Worm (Caenorhabditis elegans): ENCODE data around the gene xbx-4.
A peak's percentile ranks its signal among the peaks of the same experiment; 100 is the strongest.

Gene xbx-4

DNA sequence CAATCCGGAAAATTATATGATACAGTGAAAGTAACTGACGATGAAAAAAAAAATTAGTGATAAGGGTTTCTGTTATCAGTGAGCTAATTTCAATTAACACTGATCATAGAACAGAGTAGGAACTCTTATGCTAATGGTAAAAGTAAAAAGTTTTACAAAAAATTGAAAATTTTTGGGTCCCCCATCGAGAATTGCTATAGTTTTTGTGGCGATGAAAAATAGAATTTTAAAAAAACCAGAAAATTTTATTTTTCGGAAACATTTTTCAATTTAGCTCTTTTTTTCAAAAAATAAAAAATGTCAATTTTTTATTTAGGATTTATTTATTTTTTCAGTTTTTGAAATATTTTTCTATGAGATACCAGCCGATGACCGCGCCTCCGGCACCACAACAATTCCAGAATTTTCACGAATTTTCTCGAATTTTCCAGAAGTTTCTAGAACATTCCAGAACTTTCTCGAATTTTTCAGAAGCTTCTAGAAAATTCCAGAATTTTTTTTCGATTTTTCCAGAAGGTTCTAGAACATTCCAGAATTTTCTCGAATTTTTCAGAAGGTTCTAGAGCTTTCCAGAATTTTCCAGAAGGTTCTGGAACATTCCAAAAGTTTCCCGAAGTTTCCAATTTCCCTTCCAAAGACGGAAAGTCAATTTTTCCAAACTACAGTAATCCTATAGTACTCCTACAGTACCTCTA, 928 bp upstream of the xbx-4 start, which contains the start of gene C23H5.8:
C23H5.8 (minus strand) TSS at position 51 of the 695 bp plus-strand sequence.
- peak; percentile 50 for TF ChIP-seq elt-2 (tag; optimal IDR thresholded peaks at IDR 0.05)
- TF ChIP-seq unc-55 (GFP tag; optimal IDR thresholded peaks at IDR 0.05) = no peak

DNA sequence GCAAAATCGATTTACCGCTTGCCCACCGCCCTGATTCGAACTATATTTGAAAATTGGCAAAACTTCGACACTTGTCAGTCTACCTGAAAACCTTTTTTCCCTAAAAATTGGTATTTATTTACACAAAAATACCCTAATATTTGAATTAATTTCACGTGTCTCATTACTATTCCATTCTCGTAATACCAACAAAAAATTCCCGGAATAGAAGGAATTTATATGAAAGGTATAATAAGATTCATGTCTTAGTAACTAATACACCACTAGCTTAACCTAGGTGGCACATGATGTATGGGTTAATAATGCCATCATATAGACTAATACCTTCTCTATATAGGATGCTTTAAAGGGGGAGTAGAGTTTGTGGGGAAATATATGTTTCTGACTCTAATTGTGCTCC, 2.8 kb downstream of the xbx-4 start:
- no peak for TF ChIP-seq lim-6 (tag; optimal IDR thresholded peaks at IDR 0.05)
- no peak for TF ChIP-seq C08G9.2 (tag; optimal IDR thresholded peaks at IDR 0.05)
- no peak for TF ChIP-seq ref-2 (tag; optimal IDR thresholded peaks at IDR 0.05)
- no peak for TF ChIP-seq elt-2 (tag; optimal IDR thresholded peaks at IDR 0.05)
- no peak for TF ChIP-seq Y22D7AL.16 (tag; optimal IDR thresholded peaks at IDR 0.05)
- TF ChIP-seq ceh-48 (tag; optimal IDR thresholded peaks at IDR 0.05) = no peak
- TF ChIP-seq unc-86 (tag; optimal IDR thresholded peaks at IDR 0.05) = no peak
- TF ChIP-seq pha-4 (tag; optimal IDR thresholded peaks at IDR 0.05) = no peak
- TF ChIP-seq ceh-45 (GFP tag; IDR thresholded peaks at IDR 0.05) = no peak
- no peak for TF ChIP-seq ztf-16 (tag; optimal IDR thresholded peaks at IDR 0.05)
- no peak for TF ChIP-seq nhr-11 (tag; optimal IDR thresholded peaks at IDR 0.05)
- TF ChIP-seq tbx-2 (tag; optimal IDR thresholded peaks at IDR 0.05) = no peak

DNA sequence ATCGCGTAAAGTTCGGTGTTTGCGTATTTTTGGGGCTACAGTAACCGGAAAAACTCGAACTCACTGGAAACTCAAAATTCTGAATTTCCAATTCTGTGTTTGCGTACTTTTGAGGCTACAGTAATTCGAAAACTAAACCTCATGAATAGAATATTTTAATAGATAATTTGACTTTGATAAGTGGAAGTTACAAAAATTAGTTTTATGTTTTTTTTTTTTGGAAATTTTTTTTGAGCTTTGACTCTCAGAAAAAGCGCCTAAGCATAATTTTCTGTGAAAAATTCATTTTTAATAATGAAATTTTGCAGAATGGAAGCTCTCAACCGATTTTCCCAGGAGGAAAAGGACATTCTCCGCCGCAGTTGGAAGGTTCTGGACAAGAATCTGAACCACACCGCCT, 8.1 kb downstream of the xbx-4 start, which contains the start of gene glb-7:
glb-7 (plus strand) TSS at position 301 of the 400 bp plus-strand sequence.
- TF ChIP-seq hlh-15 (tag; optimal IDR thresholded peaks at IDR 0.05) = no peak
- TF ChIP-seq pat-9 (tag; optimal IDR thresholded peaks at IDR 0.05) = no peak
- TF ChIP-seq elt-2 (tag; optimal IDR thresholded peaks at IDR 0.05) = no peak
- no peak for TF ChIP-seq pag-3 (tag; optimal IDR thresholded peaks at IDR 0.05; ENCODE audit: borderline replicate concordance)
- TF ChIP-seq ceh-14 (tag; optimal IDR thresholded peaks at IDR 0.05) = no peak
- no peak for TF ChIP-seq madf-2 (tag; optimal IDR thresholded peaks at IDR 0.05)
- no peak for TF ChIP-seq hlh-30 (tag; optimal IDR thresholded peaks at IDR 0.05; ENCODE audit: insufficient read depth)
- no peak for TF ChIP-seq nhr-11 (tag; optimal IDR thresholded peaks at IDR 0.05)
- TF ChIP-seq pha-2 (tag; optimal IDR thresholded peaks at IDR 0.05) = no peak
- no peak for TF ChIP-seq ref-2 (tag; optimal IDR thresholded peaks at IDR 0.05)
- TF ChIP-seq tbx-7 (tag; optimal IDR thresholded peaks at IDR 0.05) = no peak
- no peak for TF ChIP-seq ceh-34 (tag; optimal IDR thresholded peaks at IDR 0.05)
- no peak for TF ChIP-seq unc-86 (tag; optimal IDR thresholded peaks at IDR 0.05)
- no peak for TF ChIP-seq C08G9.2 (tag; optimal IDR thresholded peaks at IDR 0.05)
- no peak for TF ChIP-seq ceh-48 (tag; optimal IDR thresholded peaks at IDR 0.05)
- TF ChIP-seq F13H6.1 (tag; optimal IDR thresholded peaks at IDR 0.05) = no peak
- TF ChIP-seq fkh-6 (tag; optimal IDR thresholded peaks at IDR 0.05) = no peak
- TF ChIP-seq odd-2 (tag; optimal IDR thresholded peaks at IDR 0.05) = no peak

DNA sequence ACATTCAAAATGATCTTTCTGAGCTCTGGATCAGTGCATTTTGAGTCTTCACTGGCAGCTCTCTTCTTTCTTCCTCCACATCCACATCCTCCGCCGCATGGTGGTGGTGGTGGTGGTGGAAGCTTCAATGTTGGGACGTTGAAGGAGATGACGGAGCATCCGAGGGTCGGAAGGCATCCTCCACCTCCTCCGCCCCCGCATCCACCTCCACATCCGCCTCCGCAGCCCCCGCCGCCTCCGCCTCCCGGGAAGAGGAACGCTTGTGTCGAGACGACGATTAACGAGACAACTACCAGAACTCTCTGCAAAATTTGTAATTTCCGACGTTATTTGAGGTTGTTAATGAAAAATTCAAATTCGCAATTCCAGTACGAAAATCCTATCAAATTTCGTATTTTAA, 12.9 kb downstream of the xbx-4 start:
- TF ChIP-seq elt-2 (tag; optimal IDR thresholded peaks at IDR 0.05) (no peak), pag-3 (tag; optimal IDR thresholded peaks at IDR 0.05; ENCODE audit: borderline replicate concordance) (no peak), Y22D7AL.16 (tag; optimal IDR thresholded peaks at IDR 0.05) (no peak), ceh-30 (tag; optimal IDR thresholded peaks at IDR 0.05) (no peak), sox-4 (tag; optimal IDR thresholded peaks at IDR 0.05) (no peak), ahr-1 (tag; optimal IDR thresholded peaks at IDR 0.05) (no peak), K09A11.1 (tag; optimal IDR thresholded peaks at IDR 0.05; ENCODE audit: insufficient read depth) (no peak), gmeb-2 (tag; optimal IDR thresholded peaks at IDR 0.05) (no peak), hlh-6 (tag; optimal IDR thresholded peaks at IDR 0.05) (no peak), sox-2 (GFP tag; IDR thresholded peaks at IDR 0.05) (no peak), rnt-1 (tag; optimal IDR thresholded peaks at IDR 0.05) (no peak), nhr-11 (tag; optimal IDR thresholded peaks at IDR 0.05) (no peak)

ce11 chrIV:2128761-2129160, 14.3 kb downstream of the xbx-4 start, which contains the start of gene grl-20:
Gene grl-20 (minus strand): TSS chrIV:2128861.
- TF ChIP-seq hlh-30 (tag; optimal IDR thresholded peaks at IDR 0.05; ENCODE audit: insufficient read depth) (no peak), T23F11.4 (GFP tag; optimal IDR thresholded peaks at IDR 0.05) (no peak), ceh-34 (tag; optimal IDR thresholded peaks at IDR 0.05) (no peak), npax-4 (tag; optimal IDR thresholded peaks at IDR 0.05) (no peak), unc-55 (GFP tag; optimal IDR thresholded peaks at IDR 0.05) (no peak), odd-2 (tag; optimal IDR thresholded peaks at IDR 0.05) (no peak), ref-2 (tag; optimal IDR thresholded peaks at IDR 0.05) (no peak), tbx-7 (tag; optimal IDR thresholded peaks at IDR 0.05) (no peak), sox-2 (GFP tag; IDR thresholded peaks at IDR 0.05) (no peak), gmeb-2 (tag; optimal IDR thresholded peaks at IDR 0.05) (no peak), K02D7.2 (tag; optimal IDR thresholded peaks at IDR 0.05) (no peak), nfya-1 (tag; optimal IDR thresholded peaks at IDR 0.05) (no peak), unc-86 (tag; optimal IDR thresholded peaks at IDR 0.05) (no peak), ceh-14 (tag; optimal IDR thresholded peaks at IDR 0.05) (no peak), che-1 (tag; optimal IDR thresholded peaks at IDR 0.05) (no peak), dve-1 (tag; optimal IDR thresholded peaks at IDR 0.05) (no peak), rnt-1 (tag; optimal IDR thresholded peaks at IDR 0.05) (no peak), hlh-15 (tag; optimal IDR thresholded peaks at IDR 0.05) (no peak), Y22D7AL.16 (tag; optimal IDR thresholded peaks at IDR 0.05) (no peak)

Measured in whole organism, late embryonic.